Fruit fly (Drosophila melanogaster) whole organism, embryonic: ENCODE data around the gene Vha55.

Experiments used
- Atf-2 ChIP-seq: fragments of 200-800 bp; sonication (Bioruptor generic); optimal IDR thresholded peaks from 2 replicates; lab custom pipeline; 2016; ENCODE audit warnings: missing biosample characterization, missing genetic modification characterization
- Awh ChIP-seq: fragments of 200-800 bp; sonication (Bioruptor generic); IDR thresholded peaks from 2 replicates; pipeline ENCODE4, ENCODE4 v1.3.6; 2022; ENCODE audit warnings: missing biosample characterization, missing genetic modification characterization
- BEAF-32 ChIP-seq: fragments of 200-800 bp; sonication (Bioruptor generic); optimal IDR thresholded peaks from 3 replicates; lab custom pipeline; 2017; ENCODE audit warnings: missing biosample characterization, missing genetic modification characterization, mild to moderate bottlenecking, moderate library complexity, missing genetic modification reagents
- CG11696 ChIP-seq: fragments of 200-800 bp; sonication (Bioruptor generic); IDR thresholded peaks from 2 replicates; pipeline ENCODE4 v1.3.6; 2022; ENCODE audit warnings: missing biosample characterization, missing genetic modification characterization
- CG11723 ChIP-seq: fragments of 200-800 bp; sonication (Bioruptor generic); optimal IDR thresholded peaks from 2 replicates; lab custom pipeline; 2017; ENCODE audit warnings: missing biosample characterization, mild to moderate bottlenecking, missing genetic modification characterization
- CG12659 ChIP-seq: fragments of 200-800 bp; sonication (Bioruptor generic); optimal IDR thresholded peaks from 3 replicates; lab custom pipeline; 2017; ENCODE audit warnings: mild to moderate bottlenecking, missing biosample characterization, missing genetic modification reagents, missing genetic modification characterization
- CG12744 ChIP-seq: fragments of 200-800 bp; sonication (Bioruptor generic); optimal IDR thresholded peaks from 2 replicates; lab custom pipeline; 2016; ENCODE audit warnings: missing biosample characterization, missing genetic modification characterization
- CG12942 ChIP-seq: fragments of 200-800 bp; sonication (Bioruptor generic); optimal IDR thresholded peaks from 3 replicates; lab custom pipeline; 2016; ENCODE audit warnings: missing biosample characterization, missing genetic modification characterization
- CG14667 ChIP-seq: fragments of 200-800 bp; sonication (Bioruptor generic); IDR thresholded peaks from 2 replicates; pipeline ENCODE4 v1.3.6; 2022; ENCODE audit warnings: missing biosample characterization, missing genetic modification characterization
- CG14710 ChIP-seq: fragments of 200-800 bp; sonication (Bioruptor generic); optimal IDR thresholded peaks from 3 replicates; lab custom pipeline; 2019; ENCODE audit warnings: missing biosample characterization, mild to moderate bottlenecking, missing genetic modification characterization, moderate library complexity
- CG15011 ChIP-seq: fragments of 200-800 bp; sonication (Bioruptor generic); optimal IDR thresholded peaks from 3 replicates; lab custom pipeline; 2018; ENCODE audit warnings: missing biosample characterization, mild to moderate bottlenecking, missing genetic modification characterization
- CG15696 ChIP-seq: fragments of 200-800 bp; sonication (Bioruptor generic); optimal IDR thresholded peaks from 2 replicates; lab custom pipeline; 2019; ENCODE audit warnings: missing biosample characterization, mild to moderate bottlenecking, missing genetic modification characterization, moderate library complexity
- CG1647 ChIP-seq: fragments of 200-800 bp; sonication (Bioruptor generic); optimal IDR thresholded peaks from 3 replicates; lab custom pipeline; 2016; ENCODE audit warnings: missing biosample characterization, missing genetic modification characterization
- CG17829 ChIP-seq: fragments of 200-800 bp; optimal IDR thresholded peaks from 2 replicates; lab custom pipeline; 2019; ENCODE audit warnings: missing biosample characterization, mild to moderate bottlenecking, missing genetic modification characterization, moderate library complexity
- CG18476 ChIP-seq: fragments of 200-800 bp; sonication (Bioruptor generic); optimal IDR thresholded peaks from 2 replicates; lab custom pipeline; 2016; ENCODE audit warnings: missing biosample characterization, mild to moderate bottlenecking, missing genetic modification characterization
- CG31388 ChIP-seq: fragments of 200-800 bp; sonication (Bioruptor generic); optimal IDR thresholded peaks from 2 replicates; lab custom pipeline; 2016; ENCODE audit warnings: missing biosample characterization, missing genetic modification characterization
- CG33213 ChIP-seq: fragments of 200-800 bp; sonication (Bioruptor generic); optimal IDR thresholded peaks from 3 replicates; lab custom pipeline; 2016; ENCODE audit warnings: missing biosample characterization, missing genetic modification characterization
- CG4282 ChIP-seq: fragments of 200-800 bp; sonication (Bioruptor generic); optimal IDR thresholded peaks from 2 replicates; lab custom pipeline; 2016; ENCODE audit warnings: missing biosample characterization, missing genetic modification characterization
- CG4730 ChIP-seq: fragments of 200-800 bp; sonication (Bioruptor generic); IDR thresholded peaks from 2 replicates; pipeline ENCODE4 v1.3.6; 2022; ENCODE audit warnings: missing biosample characterization, missing genetic modification characterization
- CG8944 ChIP-seq: fragments of 200-800 bp; sonication (Bioruptor generic); optimal IDR thresholded peaks from 3 replicates; lab custom pipeline; 2016; ENCODE audit warnings: missing biosample characterization, missing genetic modification characterization
- CHES-1-like ChIP-seq: fragments of 200-800 bp; sonication (Bioruptor generic); optimal IDR thresholded peaks from 2 replicates; lab custom pipeline; 2016; ENCODE audit warnings: missing biosample characterization, missing genetic modification characterization
- CoRest ChIP-seq: fragments of 200-800 bp; sonication (Bioruptor generic); optimal IDR thresholded peaks from 3 replicates; lab custom pipeline; 2018; ENCODE audit warnings: missing biosample characterization, mild to moderate bottlenecking, missing genetic modification characterization, moderate library complexity
- Dbx ChIP-seq: fragments of 200-800 bp; sonication (Bioruptor generic); IDR thresholded peaks from 3 replicates; pipeline ENCODE4 v1.3.6; 2022; ENCODE audit warnings: missing biosample characterization, missing genetic modification characterization
- Deaf1 ChIP-seq: fragments of 200-800 bp; optimal IDR thresholded peaks from 3 replicates; lab custom pipeline; 2019; ENCODE audit warnings: missing biosample characterization, mild to moderate bottlenecking, missing genetic modification characterization, moderate library complexity
- Elba2 ChIP-seq: fragments of 200-800 bp; sonication (Bioruptor generic); optimal IDR thresholded peaks from 3 replicates; lab custom pipeline; 2016; ENCODE audit warnings: missing biosample characterization, missing genetic modification characterization
- Gug ChIP-seq: fragments of 200-800 bp; sonication (Bioruptor generic); IDR thresholded peaks from 4 replicates; pipeline ENCODE4 v1.3.6; 2022; ENCODE audit warnings: missing biosample characterization, missing genetic modification characterization
- HLH4C ChIP-seq: fragments of 200-800 bp; sonication (Bioruptor generic); IDR thresholded peaks from 3 replicates; pipeline ENCODE4 v1.3.6; 2022; ENCODE audit warnings: missing biosample characterization, missing genetic modification characterization; ENCODE audit not compliant: partially characterized antibody
- HLHmδ ChIP-seq: fragments of 200-800 bp; sonication (Bioruptor generic); optimal IDR thresholded peaks from 2 replicates; lab custom pipeline; 2018; ENCODE audit warnings: missing biosample characterization, mild to moderate bottlenecking, missing genetic modification characterization, moderate library complexity
- Mad ChIP-seq: fragments of 200-800 bp; sonication (Bioruptor generic); optimal IDR thresholded peaks from 2 replicates; lab custom pipeline; 2016; ENCODE audit warnings: missing biosample characterization, missing genetic modification characterization
- NC2β ChIP-seq: fragments of 200-800 bp; sonication (Bioruptor generic); optimal IDR thresholded peaks from 2 replicates; lab custom pipeline; 2016; ENCODE audit warnings: missing biosample characterization, missing genetic modification characterization
- Pdp1 ChIP-seq, 2 experiments: fragments of 200-800 bp; sonication (Bioruptor generic); optimal IDR thresholded peaks; 3 replicates each; lab custom pipeline; 2016; ENCODE audit warnings: missing biosample characterization in 2 of 2, missing genetic modification characterization in 2 of 2, mild to moderate bottlenecking in 1 of 2, moderate library complexity in 1 of 2
- Xrp1 ChIP-seq: fragments of 200-800 bp; sonication (Bioruptor generic); IDR thresholded peaks from 2 replicates; pipeline ENCODE4 v1.3.6; 2022; ENCODE audit warnings: missing biosample characterization, missing genetic modification characterization
- ab ChIP-seq: fragments of 200-800 bp; sonication (Bioruptor generic); optimal IDR thresholded peaks from 2 replicates; lab custom pipeline; 2016; ENCODE audit warnings: missing biosample characterization, missing genetic modification characterization
- ara ChIP-seq: fragments of 200-800 bp; sonication (Bioruptor generic); IDR thresholded peaks from 2 replicates; pipeline ENCODE4 v1.3.6; 2022; ENCODE audit warnings: missing biosample characterization, missing genetic modification characterization
- corto ChIP-seq: fragments of 200-800 bp; sonication (Bioruptor generic); optimal IDR thresholded peaks from 2 replicates; lab custom pipeline; 2016; ENCODE audit warnings: missing biosample characterization, mild to moderate bottlenecking, missing genetic modification characterization, moderate library complexity
- cwo ChIP-seq: fragments of 200-800 bp; sonication (Bioruptor generic); optimal IDR thresholded peaks from 3 replicates; lab custom pipeline; 2017; ENCODE audit warnings: missing biosample characterization, missing genetic modification characterization, mild to moderate bottlenecking, moderate library complexity, missing genetic modification reagents
- dmrt11E ChIP-seq: fragments of 200-800 bp; sonication (Bioruptor generic); optimal IDR thresholded peaks from 3 replicates; lab custom pipeline; 2018; ENCODE audit warnings: missing biosample characterization, mild to moderate bottlenecking, missing genetic modification characterization, moderate library complexity
- gcm2 ChIP-seq: fragments of 200-800 bp; sonication (Bioruptor generic); optimal IDR thresholded peaks from 2 replicates; lab custom pipeline; 2016; ENCODE audit warnings: missing biosample characterization, missing genetic modification characterization
- gfzf ChIP-seq: fragments of 200-800 bp; sonication (Bioruptor generic); optimal IDR thresholded peaks from 2 replicates; lab custom pipeline; 2016; ENCODE audit warnings: missing biosample characterization, mild to moderate bottlenecking, missing genetic modification characterization, moderate library complexity
- hth ChIP-seq: fragments of >200 bp; optimal IDR thresholded peaks from 2 replicates; lab custom pipeline; 2017; ENCODE audit warnings: inconsistent platforms
- lilli ChIP-seq: fragments of 200-800 bp; sonication (Bioruptor generic); optimal IDR thresholded peaks from 3 replicates; lab custom pipeline; 2016; ENCODE audit warnings: missing biosample characterization, missing genetic modification characterization
- otp ChIP-seq: fragments of 200-800 bp; sonication (Bioruptor generic); IDR thresholded peaks from 3 replicates; pipeline ENCODE4, ENCODE4 v1.3.6; 2022; ENCODE audit warnings: missing biosample characterization, missing genetic modification characterization
- pb ChIP-seq: fragments of 200-800 bp; sonication (Bioruptor generic); optimal IDR thresholded peaks from 3 replicates; lab custom pipeline; 2016; ENCODE audit warnings: missing biosample characterization, missing genetic modification characterization
- peb ChIP-seq: fragments of 200-800 bp; sonication (Bioruptor generic); IDR thresholded peaks from 2 replicates; pipeline ENCODE4 v1.3.6; 2022; ENCODE audit warnings: missing biosample characterization, missing genetic modification characterization
- repo ChIP-seq: fragments of 200-800 bp; sonication (Bioruptor generic); optimal IDR thresholded peaks from 2 replicates; lab custom pipeline; 2016; ENCODE audit warnings: missing biosample characterization, missing genetic modification characterization
- so ChIP-seq: fragments of 200-800 bp; sonication (Bioruptor generic); IDR thresholded peaks from 3 replicates; pipeline ENCODE4 v1.3.6; 2022; ENCODE audit warnings: missing biosample characterization, missing genetic modification characterization
- sqz ChIP-seq: fragments of 200-800 bp; sonication (Bioruptor generic); optimal IDR thresholded peaks from 3 replicates; lab custom pipeline; 2018; ENCODE audit warnings: missing biosample characterization, mild to moderate bottlenecking, missing genetic modification characterization
- stwl ChIP-seq: fragments of 200-800 bp; sonication (Bioruptor generic); optimal IDR thresholded peaks from 3 replicates; lab custom pipeline; 2018; ENCODE audit warnings: missing biosample characterization, mild to moderate bottlenecking, missing genetic modification characterization, moderate library complexity
- tio ChIP-seq: fragments of 200-800 bp; sonication (Bioruptor generic); optimal IDR thresholded peaks from 2 replicates; lab custom pipeline; 2017; ENCODE audit warnings: missing biosample characterization, missing genetic modification characterization, inconsistent platforms
- tx ChIP-seq: fragments of 200-800 bp; sonication (Bioruptor generic); optimal IDR thresholded peaks from 2 replicates; lab custom pipeline; 2016; ENCODE audit warnings: missing biosample characterization, missing genetic modification characterization
- usp ChIP-seq: fragments of >200 bp; optimal IDR thresholded peaks from 2 replicates; lab custom pipeline; 2017; ENCODE audit warnings: missing biosample characterization, missing genetic modification characterization
- z ChIP-seq: fragments of 200-800 bp; sonication (Bioruptor generic); IDR thresholded peaks from 3 replicates; pipeline ENCODE4 v1.3.6; 2022; ENCODE audit warnings: missing biosample characterization, missing genetic modification characterization

Vha55 gene

DNA sequence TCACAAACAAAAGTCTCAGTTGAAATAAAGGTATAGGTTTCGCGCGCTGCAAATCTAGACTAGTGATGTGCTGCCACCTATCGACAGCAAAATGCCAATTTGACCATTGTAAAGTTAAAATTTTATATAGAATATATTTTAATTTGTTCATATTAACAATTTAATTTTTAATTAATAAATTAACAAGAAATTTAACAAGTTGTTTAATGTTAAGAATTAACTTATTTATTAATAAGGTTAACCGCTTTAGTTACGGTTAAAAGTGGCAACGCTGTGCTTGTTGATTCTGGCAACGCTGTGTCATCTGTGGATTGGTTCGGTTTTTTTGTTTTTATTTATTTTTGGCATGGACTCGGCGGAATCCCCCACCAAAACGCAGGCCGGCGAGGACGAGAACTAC lies 2.7 kb upstream of the Vha55 start, which contains the start of gene Not10 (continued):
- TF ChIP-seq CoRest (tag; lab: Kevin White, UChicago) (peak; percentile 69), ab (GFP tag; lab: Kevin White, UChicago) (no peak), CG31388 (GFP tag; lab: Kevin White, UChicago) (no peak), otp (GFP tag; lab: Robert Waterston, UW) (no peak), repo (GFP tag; lab: Kevin White, UChicago) (no peak), CG15011 (GFP tag; lab: Kevin White, UChicago) (no peak), CG12942 (GFP tag; lab: Kevin White, UChicago) (peak; percentile 17), lilli (peak; percentile 36), CG8944 (GFP tag; lab: Kevin White, UChicago) (no peak), Dbx (GFP tag; lab: Robert Waterston, UW) (peak; percentile 40; the same call in 1 of the 3 replicates), CG12659 (peak; percentile 76), CG11723 (GFP tag; lab: Kevin White, UChicago) (no peak), sqz (GFP tag; lab: Kevin White, UChicago) (no peak), Awh (GFP tag; lab: Robert Waterston, UW) (no peak), CG4730 (GFP tag; lab: Robert Waterston, UW) (no peak), CG4282 (GFP tag; lab: Kevin White, UChicago) (no peak), tx (GFP tag; lab: Kevin White, UChicago) (no peak), Pdp1 (GFP tag; optimal IDR thresholded peaks at IDR 0.05; lab: Kevin White, UChicago) (no peak), tio (GFP tag; lab: Kevin White, UChicago) (no peak), CG33213 (GFP tag; lab: Kevin White, UChicago) (no peak), CG11696 (no peak), Mad (GFP tag; lab: Kevin White, UChicago) (no peak), HLH4C (peak; percentile 69; the same call in 2 of the 3 replicates), peb (GFP tag; lab: Robert Waterston, UW) (no peak), ara (no peak), z (GFP tag; lab: Robert Waterston, UW) (no peak), Atf-2 (GFP tag; lab: Kevin White, UChicago) (no peak), CG18476 (GFP tag; lab: Kevin White, UChicago) (no peak), CG14710 (tag; lab: Kevin White, UChicago) (peak; percentile 77), pb (GFP tag; lab: Kevin White, UChicago) (no peak), CHES-1-like (GFP tag; lab: Kevin White, UChicago) (no peak), Gug (GFP tag; lab: Robert Waterston, UW) (0 out of 4 replicates have a peak, but pooled peaks have one; percentile 22), cwo (GFP tag; lab: Kevin White, UChicago) (no peak), Deaf1 (tag; lab: Kevin White, UChicago) (no peak), Elba2 (GFP tag; lab: Kevin White, UChicago) (no peak), BEAF-32 (GFP tag; lab: Kevin White, UChicago) (peak; percentile 72), corto (GFP tag; lab: Kevin White, UChicago) (no peak), dmrt11E (tag; lab: Kevin White, UChicago) (no peak), NC2β (no peak), CG14667 (no peak), HLHmδ (no peak), stwl (tag; lab: Kevin White, UChicago) (peak; percentile 55), hth (lab: Kevin White, UChicago) (no peak), CG1647 (GFP tag; lab: Kevin White, UChicago) (no peak), gcm2 (GFP tag; lab: Kevin White, UChicago) (no peak), usp (GFP tag; lab: Kevin White, UChicago) (no peak), CG17829 (tag; lab: Kevin White, UChicago) (peak; percentile 62), CG15696 (peak; percentile 60), so (GFP tag; lab: Robert Waterston, UW) (no peak), Xrp1 (GFP tag; lab: Robert Waterston, UW) (0 out of 2 replicates have a peak, but pooled peaks have one; percentile 27), CG12744 (GFP tag; lab: Kevin White, UChicago) (no peak), gfzf (no peak)
